Fruit fly (Drosophila melanogaster) whole organism, embryonic: ENCODE results near the gene CG8560.
A peak's percentile ranks its signal among the peaks of the same experiment; 100 is the strongest.

Experiments used
- Atf3 ChIP-seq: fragments of 200-800 bp; sonication (Bioruptor generic); optimal IDR thresholded peaks from 3 replicates; lab custom pipeline; 2016; ENCODE audit warnings: missing biosample characterization, missing genetic modification characterization
- CG11398 ChIP-seq: fragments of 200-800 bp; sonication (Bioruptor generic); optimal IDR thresholded peaks from 2 replicates; lab custom pipeline; 2016; ENCODE audit warnings: missing biosample characterization, missing genetic modification characterization
- CG12104 ChIP-seq: fragments of 200-800 bp; sonication (Bioruptor generic); optimal IDR thresholded peaks from 3 replicates; lab custom pipeline; 2016; ENCODE audit warnings: missing biosample characterization, missing genetic modification characterization
- CG12219 ChIP-seq: fragments of 200-800 bp; sonication (Bioruptor generic); optimal IDR thresholded peaks from 3 replicates; lab custom pipeline; 2018; ENCODE audit warnings: missing biosample characterization, mild to moderate bottlenecking, missing genetic modification characterization
- CG12391 ChIP-seq: fragments of 200-800 bp; sonication (Bioruptor generic); optimal IDR thresholded peaks from 3 replicates; lab custom pipeline; 2018; ENCODE audit warnings: missing biosample characterization, mild to moderate bottlenecking, missing genetic modification characterization, moderate library complexity
- CG14014 ChIP-seq: fragments of 200-800 bp; sonication (Bioruptor generic); IDR thresholded peaks from 2 replicates; pipeline ENCODE4 v1.3.6; 2022; ENCODE audit warnings: missing biosample characterization, missing genetic modification characterization
- CG15514 ChIP-seq: fragments of 200-800 bp; sonication (Bioruptor generic); optimal IDR thresholded peaks from 3 replicates; lab custom pipeline; 2017; ENCODE audit warnings: missing biosample characterization, missing genetic modification characterization, mild to moderate bottlenecking, moderate library complexity, missing genetic modification reagents
- CG15601 ChIP-seq: fragments of 200-800 bp; sonication (Bioruptor generic); optimal IDR thresholded peaks from 3 replicates; lab custom pipeline; 2019; ENCODE audit warnings: missing biosample characterization, mild to moderate bottlenecking, missing genetic modification characterization, moderate library complexity
- CG1647 ChIP-seq: fragments of 200-800 bp; sonication (Bioruptor generic); optimal IDR thresholded peaks from 3 replicates; lab custom pipeline; 2016; ENCODE audit warnings: missing biosample characterization, missing genetic modification characterization
- CG17328 ChIP-seq: fragments of 200-800 bp; sonication (Bioruptor generic); IDR thresholded peaks from 2 replicates; pipeline ENCODE4 v1.3.6; 2022; ENCODE audit warnings: missing biosample characterization, missing genetic modification characterization
- CG2129 ChIP-seq: fragments of 200-800 bp; sonication (Bioruptor generic); IDR thresholded peaks from 2 replicates; pipeline ENCODE4 v1.3.6; 2022; ENCODE audit warnings: missing biosample characterization, missing genetic modification characterization; ENCODE audit not compliant: partially characterized antibody
- CG3995 ChIP-seq: fragments of 200-800 bp; sonication (Bioruptor generic); optimal IDR thresholded peaks from 3 replicates; lab custom pipeline; 2016; ENCODE audit warnings: missing biosample characterization, missing genetic modification characterization
- CG42726 ChIP-seq: fragments of 200-800 bp; sonication (Bioruptor generic); IDR thresholded peaks from 2 replicates; pipeline ENCODE4 v1.3.6; 2022; ENCODE audit warnings: missing biosample characterization, missing genetic modification characterization; ENCODE audit not compliant: partially characterized antibody
- CG4404 ChIP-seq: fragments of 200-800 bp; sonication (Bioruptor generic); IDR thresholded peaks from 2 replicates; pipeline ENCODE4 v1.3.6; 2022; ENCODE audit warnings: missing biosample characterization, missing genetic modification characterization
- CG6254 ChIP-seq: fragments of 200-800 bp; sonication (Bioruptor generic); optimal IDR thresholded peaks from 3 replicates; lab custom pipeline; 2017; ENCODE audit warnings: mild to moderate bottlenecking, missing biosample characterization, missing genetic modification reagents, missing genetic modification characterization
- CG6272 ChIP-seq: fragments of 200-800 bp; sonication (Bioruptor generic); IDR thresholded peaks from 2 replicates; pipeline ENCODE4 v1.3.6; 2022; ENCODE audit warnings: missing biosample characterization, missing genetic modification characterization
- CG8944 ChIP-seq: fragments of 200-800 bp; sonication (Bioruptor generic); optimal IDR thresholded peaks from 3 replicates; lab custom pipeline; 2016; ENCODE audit warnings: missing biosample characterization, missing genetic modification characterization
- CG9215 ChIP-seq: fragments of 200-800 bp; sonication (Bioruptor generic); IDR thresholded peaks from 2 replicates; pipeline ENCODE4 v1.3.6; 2022; ENCODE audit warnings: missing biosample characterization, missing genetic modification characterization
- CG9609 ChIP-seq: fragments of 200-800 bp; sonication (Bioruptor generic); optimal IDR thresholded peaks from 3 replicates; lab custom pipeline; 2016; ENCODE audit warnings: missing biosample characterization, missing genetic modification characterization
- Dp ChIP-seq: fragments of 200-800 bp; sonication (Bioruptor generic); optimal IDR thresholded peaks from 2 replicates; lab custom pipeline; 2018; ENCODE audit warnings: missing biosample characterization, mild to moderate bottlenecking, missing genetic modification characterization, moderate library complexity
- Gug ChIP-seq: fragments of 200-800 bp; sonication (Bioruptor generic); IDR thresholded peaks from 4 replicates; pipeline ENCODE4 v1.3.6; 2022; ENCODE audit warnings: missing biosample characterization, missing genetic modification characterization
- H15 ChIP-seq: fragments of 200-800 bp; sonication (Bioruptor generic); IDR thresholded peaks from 3 replicates; pipeline ENCODE4 v1.3.6; 2022; ENCODE audit warnings: missing biosample characterization, missing genetic modification characterization
- Mrtf ChIP-seq: fragments of 200-800 bp; sonication (Bioruptor generic); IDR thresholded peaks from 3 replicates; pipeline ENCODE4 v1.3.6; 2022; ENCODE audit warnings: missing biosample characterization, missing genetic modification characterization
- Sox102F ChIP-seq: fragments of 200-800 bp; sonication (Bioruptor generic); optimal IDR thresholded peaks from 2 replicates; lab custom pipeline; 2018; ENCODE audit warnings: missing biosample characterization, mild to moderate bottlenecking, missing genetic modification characterization, moderate library complexity
- Sry-β ChIP-seq: fragments of 200-800 bp; sonication (Bioruptor generic); optimal IDR thresholded peaks from 2 replicates; lab custom pipeline; 2018; ENCODE audit warnings: missing biosample characterization, mild to moderate bottlenecking, missing genetic modification characterization, moderate library complexity
- Taf1 ChIP-seq: fragments of 200-800 bp; sonication (Bioruptor generic); IDR thresholded peaks from 2 replicates; pipeline ENCODE4 v1.3.6; 2022; ENCODE audit warnings: missing biosample characterization, missing genetic modification characterization
- bab2 ChIP-seq: fragments of 200-800 bp; sonication (Bioruptor generic); optimal IDR thresholded peaks from 2 replicates; lab custom pipeline; 2016; ENCODE audit warnings: missing biosample characterization, missing genetic modification characterization
- danr ChIP-seq: fragments of 200-800 bp; sonication (Bioruptor generic); IDR thresholded peaks from 2 replicates; pipeline ENCODE4 v1.3.6; 2022; ENCODE audit warnings: missing biosample characterization, missing genetic modification characterization
- emc ChIP-seq: fragments of 200-800 bp; sonication (Bioruptor generic); optimal IDR thresholded peaks from 2 replicates; lab custom pipeline; 2016; ENCODE audit warnings: missing biosample characterization, missing genetic modification characterization
- esg ChIP-seq: fragments of 200-800 bp; sonication (Bioruptor generic); conservative IDR thresholded peaks from 2 replicates; pipeline ENCODE4 v1.3.6; 2022; ENCODE audit warnings: missing biosample characterization, missing genetic modification characterization
- ewg ChIP-seq: fragments of 200-800 bp; sonication (Bioruptor generic); optimal IDR thresholded peaks from 3 replicates; lab custom pipeline; 2017; ENCODE audit warnings: mild to moderate bottlenecking, missing biosample characterization, missing genetic modification reagents, missing genetic modification characterization
- her ChIP-seq: fragments of 200-800 bp; sonication (Bioruptor generic); optimal IDR thresholded peaks from 2 replicates; lab custom pipeline; 2016; ENCODE audit warnings: missing biosample characterization, missing genetic modification characterization
- hkb ChIP-seq, 2 experiments: fragments of 200-800 bp in 1 of 2; fragments of >200 bp in 1 of 2; sonication (Bioruptor generic) in 1 of 2; IDR thresholded peaks in 1 of 2; optimal IDR thresholded peaks in 1 of 2; 2 replicates each; pipeline versions ENCODE4 v1.3.6 to Lab custom; 2017 to 2022; ENCODE audit warnings: missing biosample characterization in 1 of 2, missing genetic modification characterization in 1 of 2
- jumu ChIP-seq: fragments of 200-800 bp; sonication (Bioruptor generic); optimal IDR thresholded peaks from 3 replicates; lab custom pipeline; 2016; ENCODE audit warnings: missing biosample characterization, missing genetic modification characterization
- klu ChIP-seq: fragments of 200-800 bp; sonication (Bioruptor generic); IDR thresholded peaks from 2 replicates; pipeline ENCODE4 v1.3.6; 2022; ENCODE audit warnings: missing biosample characterization, missing genetic modification characterization
- lab ChIP-seq: fragments of 200-800 bp; sonication (Bioruptor generic); optimal IDR thresholded peaks from 3 replicates; lab custom pipeline; 2017; ENCODE audit warnings: missing biosample characterization, missing genetic modification characterization, mild to moderate bottlenecking, moderate library complexity, missing genetic modification reagents
- lilli ChIP-seq: fragments of 200-800 bp; sonication (Bioruptor generic); optimal IDR thresholded peaks from 3 replicates; lab custom pipeline; 2016; ENCODE audit warnings: missing biosample characterization, missing genetic modification characterization
- nom ChIP-seq: fragments of 200-800 bp; sonication (Bioruptor generic); optimal IDR thresholded peaks from 2 replicates; lab custom pipeline; 2017; ENCODE audit warnings: missing biosample characterization, missing genetic modification characterization, mild to moderate bottlenecking, moderate library complexity, missing genetic modification reagents
- odd ChIP-seq: fragments of 200-800 bp; sonication (Bioruptor generic); optimal IDR thresholded peaks from 2 replicates; lab custom pipeline; 2017; ENCODE audit warnings: missing biosample characterization, mild to moderate bottlenecking, missing genetic modification characterization
- pho ChIP-seq: fragments of 200-800 bp; sonication (Bioruptor generic); optimal IDR thresholded peaks from 2 replicates; lab custom pipeline; 2016; ENCODE audit warnings: missing biosample characterization, missing genetic modification characterization
- psq ChIP-seq: fragments of 200-800 bp; sonication (Bioruptor generic); optimal IDR thresholded peaks from 2 replicates; lab custom pipeline; 2017; ENCODE audit warnings: missing biosample characterization, missing genetic modification characterization
- run ChIP-seq: fragments of 200-800 bp; sonication (Bioruptor generic); optimal IDR thresholded peaks from 3 replicates; lab custom pipeline; 2018; ENCODE audit warnings: missing biosample characterization, mild to moderate bottlenecking, missing genetic modification characterization
- schlank ChIP-seq: fragments of 200-800 bp; sonication (Bioruptor generic); optimal IDR thresholded peaks from 2 replicates; lab custom pipeline; 2018; ENCODE audit warnings: missing biosample characterization, mild to moderate bottlenecking, missing genetic modification characterization
- sima ChIP-seq: fragments of 200-800 bp; sonication (Bioruptor generic); optimal IDR thresholded peaks from 2 replicates; lab custom pipeline; 2016; ENCODE audit warnings: missing biosample characterization, missing genetic modification characterization
- sna ChIP-seq: fragments of 200-800 bp; sonication (Bioruptor generic); IDR thresholded peaks from 2 replicates; pipeline ENCODE4 v1.3.6; 2022; ENCODE audit warnings: missing biosample characterization, missing genetic modification characterization; ENCODE audit not compliant: partially characterized antibody
- so ChIP-seq: fragments of 200-800 bp; sonication (Bioruptor generic); IDR thresholded peaks from 3 replicates; pipeline ENCODE4 v1.3.6; 2022; ENCODE audit warnings: missing biosample characterization, missing genetic modification characterization
- tna ChIP-seq: fragments of 200-800 bp; sonication (Bioruptor generic); IDR thresholded peaks from 2 replicates; pipeline ENCODE4 v1.3.6; 2022; ENCODE audit warnings: missing biosample characterization, missing genetic modification characterization; ENCODE audit not compliant: partially characterized antibody
- yki ChIP-seq: fragments of >200 bp; optimal IDR thresholded peaks from 3 replicates; lab custom pipeline; 2018
- zfh2 ChIP-seq: fragments of 200-800 bp; sonication (Bioruptor generic); optimal IDR thresholded peaks from 2 replicates; lab custom pipeline; 2016; ENCODE audit warnings: missing biosample characterization, missing genetic modification characterization

The CG8560 gene

DNA sequence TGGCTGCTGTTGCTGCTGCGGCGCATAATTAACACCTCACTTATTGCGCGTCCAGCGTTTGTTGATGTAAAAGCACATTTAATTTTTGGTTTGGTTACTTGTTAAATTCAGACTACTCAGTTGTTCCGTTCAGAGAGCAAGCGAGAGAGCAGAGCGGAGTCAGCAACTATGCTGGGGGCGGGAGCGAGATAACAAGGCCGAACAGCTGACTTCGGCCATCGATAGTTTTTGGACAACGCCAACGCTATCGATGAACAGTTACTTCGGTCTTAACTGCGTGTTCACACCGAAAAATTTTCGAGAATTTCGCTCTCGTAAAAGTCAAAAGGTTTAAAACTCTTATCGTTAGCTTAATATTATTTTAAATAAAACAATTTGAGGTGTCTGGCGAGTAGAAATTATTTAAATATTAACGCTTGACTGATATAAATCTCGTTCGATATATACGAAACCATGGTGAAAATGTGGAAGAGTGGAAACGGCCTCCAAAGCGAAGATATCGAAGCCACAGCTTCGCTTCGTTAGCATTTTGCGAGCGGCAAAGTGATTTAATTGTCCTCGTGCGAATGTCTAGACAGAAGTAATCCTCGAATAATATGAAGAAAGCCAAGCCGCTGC, 22.5 kb downstream of the CG8560 start, which contains the start of the genes SMSr and smid (continued):
- TF ChIP-seq schlank (tag; lab: Kevin White, UChicago) (no peak), nom (GFP tag; lab: Kevin White, UChicago) (peak; percentile 38), her (GFP tag; lab: Kevin White, UChicago) (no peak), CG12391 (tag; lab: Kevin White, UChicago) (peak; percentile 80), CG15514 (GFP tag; lab: Kevin White, UChicago) (peak; percentile 62), jumu (GFP tag; lab: Kevin White, UChicago) (peak; percentile 51), CG12219 (GFP tag; lab: Kevin White, UChicago) (peak; percentile 16), run (no peak), hkb (optimal IDR thresholded peaks at IDR 0.05; lab: Kevin White, UChicago) (peak; percentile 81), hkb (GFP tag; IDR thresholded peaks at IDR 0.05; lab: Robert Waterston, UW) (0 out of 2 replicates have a peak, but pooled peaks have one; percentile 19), sna (peak; percentile 78), psq (GFP tag; lab: Kevin White, UChicago) (no peak), ewg (GFP tag; lab: Kevin White, UChicago) (peak; percentile 24), CG14014 (GFP tag; lab: Robert Waterston, UW) (no peak; the same call in 1 of the 2 replicates), CG2129 (GFP tag; lab: Robert Waterston, UW) (peak; percentile 71; the same call in 1 of the 2 replicates), CG9215 (GFP tag; lab: Robert Waterston, UW) (no peak; the same call in 1 of the 2 replicates), Sry-β (GFP tag; lab: Kevin White, UChicago) (peak; percentile 25), esg (GFP tag; lab: Robert Waterston, UW) (no peak), CG11398 (GFP tag; lab: Kevin White, UChicago) (no peak), CG9609 (GFP tag; lab: Kevin White, UChicago) (peak; percentile 20), emc (GFP tag; lab: Kevin White, UChicago) (no peak), CG1647 (no peak), sima (GFP tag; lab: Kevin White, UChicago) (no peak), Taf1 (GFP tag; lab: Robert Waterston, UW) (no peak; the same call in 1 of the 2 replicates), pho (GFP tag; lab: Kevin White, UChicago) (peak; percentile 61), danr (GFP tag; lab: Robert Waterston, UW) (peak; percentile 50; the same call in 1 of the 2 replicates), Sox102F (GFP tag; lab: Kevin White, UChicago) (no peak), yki (lab: Kevin White, UChicago) (no peak), Atf3 (GFP tag; lab: Kevin White, UChicago) (peak; percentile 20), Mrtf (GFP tag; lab: Robert Waterston, UW) (no peak), bab2 (GFP tag; lab: Kevin White, UChicago) (peak; percentile 42), CG12104 (no peak), CG3995 (GFP tag; lab: Kevin White, UChicago) (peak; percentile 76), CG17328 (GFP tag; lab: Robert Waterston, UW) (0 out of 2 replicates have a peak, but pooled peaks have one; percentile 6), CG6272 (GFP tag; lab: Robert Waterston, UW) (no peak), lab (GFP tag; lab: Kevin White, UChicago) (peak; percentile 51), zfh2 (GFP tag; lab: Kevin White, UChicago) (peak; percentile 68), klu (GFP tag; lab: Robert Waterston, UW) (peak; percentile 69; the same call in 1 of the 2 replicates), so (GFP tag; lab: Robert Waterston, UW) (no peak), CG42726 (GFP tag; lab: Robert Waterston, UW) (0 out of 2 replicates have a peak, but pooled peaks have one; percentile 53), tna (GFP tag; lab: Robert Waterston, UW) (peak; percentile 44), CG15601 (no peak), CG6254 (no peak), Gug (GFP tag; lab: Robert Waterston, UW) (peak; percentile 18; the same call in 1 of the 4 replicates), lilli (GFP tag; lab: Kevin White, UChicago) (peak; percentile 81), CG4404 (peak; percentile 56; the same call in 1 of the 2 replicates), odd (GFP tag; lab: Kevin White, UChicago) (no peak), H15 (GFP tag; lab: Robert Waterston, UW) (0 out of 3 replicates have a peak, but pooled peaks have one; percentile 46), Dp (GFP tag; lab: Kevin White, UChicago) (peak; percentile 20), CG8944 (peak; percentile 41)
